Fruit fly (Drosophila melanogaster) whole organism, embryonic: ENCODE measurements around the gene Hecw.
A peak's percentile ranks its signal among the peaks of the same experiment; 100 is the strongest.

Experiments used
- Atf3 ChIP-seq: fragments of 200-800 bp; sonication (Bioruptor generic); optimal IDR thresholded peaks from 3 replicates; lab custom pipeline; 2016; ENCODE audit warnings: missing biosample characterization, missing genetic modification characterization
- C15 ChIP-seq: fragments of 200-800 bp; sonication (Bioruptor generic); IDR thresholded peaks from 3 replicates; pipeline ENCODE4 v1.3.6; 2022; ENCODE audit warnings: missing biosample characterization, missing genetic modification characterization
- CG10147 ChIP-seq: fragments of 200-800 bp; sonication (Bioruptor generic); optimal IDR thresholded peaks from 2 replicates; lab custom pipeline; 2019; ENCODE audit warnings: missing biosample characterization, mild to moderate bottlenecking, missing genetic modification characterization, moderate library complexity
- CG10274 ChIP-seq: fragments of 200-800 bp; sonication (Bioruptor generic); optimal IDR thresholded peaks from 3 replicates; lab custom pipeline; 2017; ENCODE audit warnings: missing biosample characterization, mild to moderate bottlenecking, missing genetic modification characterization
- CG11696 ChIP-seq: fragments of 200-800 bp; sonication (Bioruptor generic); IDR thresholded peaks from 2 replicates; pipeline ENCODE4 v1.3.6; 2022; ENCODE audit warnings: missing biosample characterization, missing genetic modification characterization
- CG12155 ChIP-seq: fragments of 200-800 bp; sonication (Bioruptor generic); optimal IDR thresholded peaks from 3 replicates; lab custom pipeline; 2016; ENCODE audit warnings: missing biosample characterization, missing genetic modification characterization
- CG13424 ChIP-seq: fragments of 200-800 bp; sonication (Bioruptor generic); optimal IDR thresholded peaks from 2 replicates; lab custom pipeline; 2019; ENCODE audit warnings: missing biosample characterization, mild to moderate bottlenecking, missing genetic modification characterization, moderate library complexity
- CG14860 ChIP-seq: fragments of 200-800 bp; sonication (Bioruptor generic); IDR thresholded peaks from 3 replicates; pipeline ENCODE4 v1.3.6; 2022; ENCODE audit warnings: missing biosample characterization, missing genetic modification characterization; ENCODE audit not compliant: partially characterized antibody
- CG15073 ChIP-seq: fragments of 200-800 bp; sonication (Bioruptor generic); optimal IDR thresholded peaks from 2 replicates; lab custom pipeline; 2016; ENCODE audit warnings: missing biosample characterization, missing genetic modification characterization
- CG1647 ChIP-seq: fragments of 200-800 bp; sonication (Bioruptor generic); optimal IDR thresholded peaks from 3 replicates; lab custom pipeline; 2016; ENCODE audit warnings: missing biosample characterization, missing genetic modification characterization
- CG17361 ChIP-seq: fragments of 200-800 bp; sonication (Bioruptor generic); IDR thresholded peaks from 3 replicates; pipeline ENCODE4 v1.3.6; 2022; ENCODE audit warnings: missing biosample characterization, missing genetic modification characterization
- CG17385 ChIP-seq: fragments of 200-800 bp; sonication (Bioruptor generic); optimal IDR thresholded peaks from 3 replicates; lab custom pipeline; 2018; ENCODE audit warnings: missing biosample characterization, mild to moderate bottlenecking, missing genetic modification characterization
- CG18476 ChIP-seq: fragments of 200-800 bp; sonication (Bioruptor generic); optimal IDR thresholded peaks from 2 replicates; lab custom pipeline; 2016; ENCODE audit warnings: missing biosample characterization, mild to moderate bottlenecking, missing genetic modification characterization
- CG18599 ChIP-seq: fragments of 200-800 bp; sonication (Bioruptor generic); optimal IDR thresholded peaks from 3 replicates; lab custom pipeline; 2017; ENCODE audit warnings: missing biosample characterization, missing genetic modification characterization, mild to moderate bottlenecking, moderate library complexity, missing genetic modification reagents
- CG2120 ChIP-seq: fragments of 200-800 bp; sonication (Bioruptor generic); optimal IDR thresholded peaks from 3 replicates; lab custom pipeline; 2016; ENCODE audit warnings: missing biosample characterization, missing genetic modification characterization
- CG2199 ChIP-seq: fragments of 200-800 bp; sonication (Bioruptor generic); IDR thresholded peaks from 3 replicates; pipeline ENCODE4 v1.3.6; 2022; ENCODE audit warnings: missing biosample characterization, missing genetic modification characterization
- CG30403 ChIP-seq: fragments of 200-800 bp; sonication (Bioruptor generic); optimal IDR thresholded peaks from 3 replicates; lab custom pipeline; 2016; ENCODE audit warnings: missing biosample characterization, missing genetic modification characterization
- CG3407 ChIP-seq: fragments of 200-800 bp; sonication (Bioruptor generic); optimal IDR thresholded peaks from 2 replicates; lab custom pipeline; 2018; ENCODE audit warnings: missing biosample characterization, mild to moderate bottlenecking, missing genetic modification characterization
- CG6683 ChIP-seq: fragments of 200-800 bp; sonication (Bioruptor generic); optimal IDR thresholded peaks from 2 replicates; lab custom pipeline; 2017; ENCODE audit warnings: missing biosample characterization, mild to moderate bottlenecking, missing genetic modification characterization, missing genetic modification reagents
- CG7372 ChIP-seq: fragments of 200-800 bp; sonication (Bioruptor generic); IDR thresholded peaks from 2 replicates; pipeline ENCODE4 v1.3.6; 2022; ENCODE audit warnings: missing biosample characterization, missing genetic modification characterization
- CG9609 ChIP-seq: fragments of 200-800 bp; sonication (Bioruptor generic); optimal IDR thresholded peaks from 3 replicates; lab custom pipeline; 2016; ENCODE audit warnings: missing biosample characterization, missing genetic modification characterization
- CG9817 ChIP-seq: fragments of 200-800 bp; sonication (Bioruptor generic); optimal IDR thresholded peaks from 2 replicates; lab custom pipeline; 2018; ENCODE audit warnings: missing biosample characterization, mild to moderate bottlenecking, missing genetic modification characterization, moderate library complexity
- Camta ChIP-seq: fragments of 200-800 bp; sonication (Bioruptor generic); optimal IDR thresholded peaks from 2 replicates; lab custom pipeline; 2016; ENCODE audit warnings: missing biosample characterization, missing genetic modification characterization
- Elba2 ChIP-seq: fragments of 200-800 bp; sonication (Bioruptor generic); optimal IDR thresholded peaks from 3 replicates; lab custom pipeline; 2016; ENCODE audit warnings: missing biosample characterization, missing genetic modification characterization
- Ets97D ChIP-seq: fragments of 200-800 bp; sonication (Bioruptor generic); optimal IDR thresholded peaks from 3 replicates; lab custom pipeline; 2016; ENCODE audit warnings: missing biosample characterization, missing genetic modification characterization
- Fer3 ChIP-seq: fragments of 200-800 bp; sonication (Bioruptor generic); optimal IDR thresholded peaks from 2 replicates; lab custom pipeline; 2018; ENCODE audit warnings: missing biosample characterization, mild to moderate bottlenecking, missing genetic modification characterization, moderate library complexity
- MTF-1 ChIP-seq: fragments of 200-800 bp; sonication (Bioruptor generic); optimal IDR thresholded peaks from 2 replicates; lab custom pipeline; 2018; ENCODE audit warnings: missing biosample characterization, mild to moderate bottlenecking, missing genetic modification characterization, borderline replicate concordance
- NFAT ChIP-seq: fragments of 200-800 bp; sonication (Bioruptor generic); IDR thresholded peaks from 2 replicates; pipeline ENCODE4 v1.3.6; 2022; ENCODE audit warnings: missing biosample characterization, missing genetic modification characterization
- Nf-YC ChIP-seq: fragments of 200-800 bp; optimal IDR thresholded peaks from 3 replicates; lab custom pipeline; 2019; ENCODE audit warnings: missing biosample characterization, mild to moderate bottlenecking, missing genetic modification characterization, moderate library complexity
- Oaz ChIP-seq: fragments of 200-800 bp; sonication (Bioruptor generic); IDR thresholded peaks from 2 replicates; pipeline ENCODE4 v1.3.6; 2022; ENCODE audit warnings: missing biosample characterization, missing genetic modification characterization
- Pdp1 ChIP-seq, 2 experiments: fragments of 200-800 bp; sonication (Bioruptor generic); optimal IDR thresholded peaks; 3 replicates each; lab custom pipeline; 2016; ENCODE audit warnings: missing biosample characterization in 2 of 2, missing genetic modification characterization in 2 of 2, mild to moderate bottlenecking in 1 of 2, moderate library complexity in 1 of 2
- Tbp ChIP-seq: fragments of >200 bp; optimal IDR thresholded peaks from 2 replicates; lab custom pipeline; 2018; ENCODE audit warnings: missing biosample characterization, missing genetic modification characterization
- Xrp1 ChIP-seq: fragments of 200-800 bp; sonication (Bioruptor generic); IDR thresholded peaks from 2 replicates; pipeline ENCODE4 v1.3.6; 2022; ENCODE audit warnings: missing biosample characterization, missing genetic modification characterization
- ab ChIP-seq: fragments of 200-800 bp; sonication (Bioruptor generic); optimal IDR thresholded peaks from 2 replicates; lab custom pipeline; 2016; ENCODE audit warnings: missing biosample characterization, missing genetic modification characterization
- chm ChIP-seq: fragments of 200-800 bp; sonication (Bioruptor generic); IDR thresholded peaks from 2 replicates; pipeline ENCODE4 v1.3.6; 2022; ENCODE audit warnings: missing biosample characterization, missing genetic modification characterization
- chn ChIP-seq: fragments of 200-800 bp; sonication (Bioruptor generic); optimal IDR thresholded peaks from 2 replicates; lab custom pipeline; 2016; ENCODE audit warnings: missing biosample characterization, missing genetic modification characterization
- ewg ChIP-seq: fragments of 200-800 bp; sonication (Bioruptor generic); optimal IDR thresholded peaks from 3 replicates; lab custom pipeline; 2017; ENCODE audit warnings: mild to moderate bottlenecking, missing biosample characterization, missing genetic modification reagents, missing genetic modification characterization
- gsb-n ChIP-seq: fragments of 200-800 bp; sonication (Bioruptor generic); optimal IDR thresholded peaks from 3 replicates; lab custom pipeline; 2018; ENCODE audit warnings: missing biosample characterization, mild to moderate bottlenecking, missing genetic modification characterization
- insv ChIP-seq, 2 experiments: fragments of 200-800 bp; sonication (Bioruptor generic); optimal IDR thresholded peaks; 3 replicates each; lab custom pipeline; 2016 to 2018; ENCODE audit warnings: missing biosample characterization in 2 of 2, missing genetic modification characterization in 2 of 2
- mld ChIP-seq: fragments of 200-800 bp; sonication (Bioruptor generic); IDR thresholded peaks from 3 replicates; pipeline ENCODE4 v1.3.6; 2022; ENCODE audit warnings: missing biosample characterization, missing genetic modification characterization; ENCODE audit not compliant: partially characterized antibody
- nerfin-1 ChIP-seq: fragments of 200-800 bp; sonication (Bioruptor generic); optimal IDR thresholded peaks from 3 replicates; lab custom pipeline; 2019; ENCODE audit warnings: missing biosample characterization, mild to moderate bottlenecking, missing genetic modification characterization, moderate library complexity
- pfk ChIP-seq: fragments of 200-800 bp; sonication (Bioruptor generic); optimal IDR thresholded peaks from 2 replicates; lab custom pipeline; 2018; ENCODE audit warnings: missing biosample characterization, mild to moderate bottlenecking, missing genetic modification characterization, moderate library complexity
- pros ChIP-seq: fragments of 200-800 bp; sonication (Bioruptor generic); optimal IDR thresholded peaks from 3 replicates; lab custom pipeline; 2019; ENCODE audit warnings: missing biosample characterization, mild to moderate bottlenecking, missing genetic modification characterization, moderate library complexity
- pum ChIP-seq: fragments of 200-800 bp; sonication (Bioruptor generic); optimal IDR thresholded peaks from 2 replicates; lab custom pipeline; 2016; ENCODE audit warnings: missing biosample characterization, missing genetic modification characterization
- ranshi ChIP-seq: fragments of 200-800 bp; sonication (Bioruptor generic); IDR thresholded peaks from 2 replicates; pipeline ENCODE4 v1.3.6; 2022; ENCODE audit warnings: missing biosample characterization, missing genetic modification characterization
- row ChIP-seq: fragments of 200-800 bp; sonication (Bioruptor generic); IDR thresholded peaks from 3 replicates; pipeline ENCODE4 v1.3.6; 2022; ENCODE audit warnings: missing biosample characterization, missing genetic modification characterization
- sens-2 ChIP-seq: fragments of 200-800 bp; sonication (Bioruptor generic); IDR thresholded peaks from 2 replicates; pipeline ENCODE4 v1.3.6; 2022; ENCODE audit warnings: missing biosample characterization, missing genetic modification characterization
- seq ChIP-seq: fragments of 200-800 bp; sonication (Bioruptor generic); IDR thresholded peaks from 2 replicates; pipeline ENCODE4 v1.3.6; 2022; ENCODE audit warnings: missing biosample characterization, missing genetic modification characterization
- tgo ChIP-seq: fragments of 200-800 bp; sonication (Bioruptor generic); IDR thresholded peaks from 3 replicates; pipeline ENCODE4 v1.3.6; 2022; ENCODE audit warnings: missing biosample characterization, missing genetic modification characterization
- ttk ChIP-seq: fragments of 200-800 bp; sonication (Bioruptor generic); IDR thresholded peaks from 2 replicates; pipeline ENCODE4 v2.1.2; 2022; ENCODE audit warnings: missing biosample characterization, missing genetic modification characterization

The Hecw gene

DNA sequence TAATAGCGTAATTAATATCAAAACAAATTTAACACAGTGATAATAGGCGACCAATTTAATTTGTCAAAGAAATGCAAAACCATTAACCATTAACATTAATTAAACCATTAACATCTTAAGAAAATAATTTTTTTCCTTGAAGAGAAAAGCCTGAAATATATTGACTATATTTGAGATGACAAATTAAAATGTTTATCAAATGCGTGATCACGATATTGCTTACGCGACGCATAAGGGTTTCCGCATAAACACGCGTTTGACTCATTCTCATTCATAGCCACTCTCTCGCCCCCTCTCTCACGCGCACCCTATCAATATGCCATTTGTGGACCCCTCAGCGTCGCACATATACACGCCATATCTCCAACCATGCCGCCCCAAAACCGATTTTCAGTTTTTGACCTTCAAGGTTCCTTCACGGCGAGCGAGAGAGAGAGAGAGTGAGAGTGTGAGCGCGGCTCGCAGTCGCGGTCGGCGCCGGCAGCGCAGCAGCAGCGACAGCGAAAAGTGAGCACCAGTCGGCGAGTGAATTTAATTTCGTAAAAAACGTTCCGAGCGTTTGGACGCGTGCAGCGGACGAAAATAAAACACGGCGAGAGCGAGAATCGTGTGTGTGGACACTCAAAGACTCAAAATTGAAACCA is 23.3 kb upstream of the Hecw start, which contains the start of gene Hex-A (continued):
- no peak for TF ChIP-seq mld (GFP tag; lab: Robert Waterston, UW)
- TF ChIP-seq CG7372 = peak; percentile 91
- peak; percentile 96 for TF ChIP-seq seq (GFP tag; lab: Robert Waterston, UW)
- peak; percentile 93 for TF ChIP-seq row (GFP tag; lab: Robert Waterston, UW)
- TF ChIP-seq CG30403 (GFP tag; lab: Kevin White, UChicago) = peak; percentile 97
- TF ChIP-seq gsb-n = peak; percentile 95
- TF ChIP-seq Oaz (GFP tag; lab: Robert Waterston, UW) = peak; percentile 89
- peak; percentile 69 for TF ChIP-seq CG11696 (GFP tag; lab: Robert Waterston, UW)
- peak; percentile 55 for TF ChIP-seq ab (GFP tag; lab: Kevin White, UChicago)
- TF ChIP-seq Xrp1 = peak; percentile 93
- TF ChIP-seq CG15073 (GFP tag; lab: Kevin White, UChicago) = peak; percentile 50
- TF ChIP-seq pros (GFP tag; lab: Kevin White, UChicago) = peak; percentile 89
- TF ChIP-seq CG10147 (GFP tag; lab: Kevin White, UChicago) = peak; percentile 99
- TF ChIP-seq ranshi (GFP tag; lab: Robert Waterston, UW) = peak; percentile 84
- TF ChIP-seq Tbp (GFP tag; lab: Kevin White, UChicago) = no peak
- TF ChIP-seq CG18599 (GFP tag; lab: Kevin White, UChicago) = peak; percentile 98
- peak; percentile 89 for TF ChIP-seq ewg
- TF ChIP-seq sens-2 (GFP tag; lab: Robert Waterston, UW) = peak; percentile 75
- TF ChIP-seq CG2199 (GFP tag; lab: Robert Waterston, UW) = peak; percentile 38; the same call in 1 of the 3 replicates
- TF ChIP-seq NFAT (GFP tag; lab: Robert Waterston, UW) = peak; percentile 89
- TF ChIP-seq chm = peak; percentile 84
- TF ChIP-seq CG17385 = peak; percentile 95
- TF ChIP-seq Elba2 (GFP tag; lab: Kevin White, UChicago) = no peak
- TF ChIP-seq tgo (GFP tag; lab: Robert Waterston, UW) = peak; percentile 91
- TF ChIP-seq CG12155 (GFP tag; lab: Kevin White, UChicago) = peak; percentile 81
- peak; percentile 96 for TF ChIP-seq CG17361 (GFP tag; lab: Robert Waterston, UW)
- peak; percentile 53 for TF ChIP-seq Ets97D (GFP tag; lab: Kevin White, UChicago)
- TF ChIP-seq pfk (GFP tag; lab: Kevin White, UChicago) = peak; percentile 65
- peak; percentile 86 for TF ChIP-seq CG10274 (GFP tag; lab: Kevin White, UChicago)
- TF ChIP-seq nerfin-1 (tag; lab: Kevin White, UChicago) = peak; percentile 97
- TF ChIP-seq ttk (GFP tag; lab: Robert Waterston, UW) = peak; percentile 82
- TF ChIP-seq MTF-1 (GFP tag; lab: Kevin White, UChicago) = peak; percentile 86
- no peak for TF ChIP-seq CG14860
- peak; percentile 2 to 84 for TF ChIP-seq insv (GFP tag; optimal IDR thresholded peaks at IDR 0.05; lab: Kevin White, UChicago)
- TF ChIP-seq pum (GFP tag; lab: Kevin White, UChicago) = peak; percentile 91
- peak; percentile 94 for TF ChIP-seq Nf-YC (tag; lab: Kevin White, UChicago)
- TF ChIP-seq Atf3 = peak; percentile 87
- TF ChIP-seq CG2120 (GFP tag; lab: Kevin White, UChicago) = peak; percentile 97
- TF ChIP-seq chn (GFP tag; lab: Kevin White, UChicago) = peak; percentile 90
- peak; percentile 90 for TF ChIP-seq CG9609 (GFP tag; lab: Kevin White, UChicago)
- peak; percentile 86 for TF ChIP-seq CG1647
- peak; percentile 91 for TF ChIP-seq CG3407
- peak; percentile 91 to 94 for TF ChIP-seq Pdp1 (GFP tag; optimal IDR thresholded peaks at IDR 0.05; lab: Kevin White, UChicago)
- TF ChIP-seq CG6683 (GFP tag; lab: Kevin White, UChicago) = peak; percentile 96
- peak; percentile 94 for TF ChIP-seq CG18476
- TF ChIP-seq C15 (GFP tag; lab: Robert Waterston, UW) = peak; percentile 87
- TF ChIP-seq Fer3 = peak; percentile 97
- peak; percentile 99 for TF ChIP-seq CG13424 (tag; lab: Kevin White, UChicago)
- TF ChIP-seq CG9817 (tag; lab: Kevin White, UChicago) = peak; percentile 97
- TF ChIP-seq Camta (GFP tag; lab: Kevin White, UChicago) = peak; percentile 95
